Fruit fly (Drosophila melanogaster) whole organism, embryonic: Measurements from ENCODE around the gene Mtr3.
A peak's percentile ranks its signal among the peaks of the same experiment; 100 is the strongest.

Experiments used
- ATbp ChIP-seq: fragments of 200-800 bp; sonication (Bioruptor generic); optimal IDR thresholded peaks from 2 replicates; lab custom pipeline; 2017; ENCODE audit warnings: missing biosample characterization, mild to moderate bottlenecking, missing genetic modification characterization, missing genetic modification reagents
- Atf-2 ChIP-seq: fragments of 200-800 bp; sonication (Bioruptor generic); optimal IDR thresholded peaks from 2 replicates; lab custom pipeline; 2016; ENCODE audit warnings: missing biosample characterization, missing genetic modification characterization
- Atf6 ChIP-seq: fragments of 200-800 bp; sonication (Bioruptor generic); IDR thresholded peaks from 2 replicates; pipeline ENCODE4 v1.3.6; 2022; ENCODE audit warnings: missing biosample characterization, missing genetic modification characterization
- BtbVII ChIP-seq: fragments of 200-800 bp; sonication (Bioruptor generic); optimal IDR thresholded peaks from 3 replicates; lab custom pipeline; 2017; ENCODE audit warnings: missing biosample characterization, mild to moderate bottlenecking, missing genetic modification characterization
- C15 ChIP-seq: fragments of 200-800 bp; sonication (Bioruptor generic); IDR thresholded peaks from 3 replicates; pipeline ENCODE4 v1.3.6; 2022; ENCODE audit warnings: missing biosample characterization, missing genetic modification characterization
- CG10543 ChIP-seq: fragments of 200-800 bp; sonication (Bioruptor generic); optimal IDR thresholded peaks from 3 replicates; lab custom pipeline; 2017; ENCODE audit warnings: missing biosample characterization, mild to moderate bottlenecking, missing genetic modification characterization, moderate library complexity
- CG14014 ChIP-seq: fragments of 200-800 bp; sonication (Bioruptor generic); IDR thresholded peaks from 2 replicates; pipeline ENCODE4 v1.3.6; 2022; ENCODE audit warnings: missing biosample characterization, missing genetic modification characterization
- CG15011 ChIP-seq: fragments of 200-800 bp; sonication (Bioruptor generic); optimal IDR thresholded peaks from 3 replicates; lab custom pipeline; 2018; ENCODE audit warnings: missing biosample characterization, mild to moderate bottlenecking, missing genetic modification characterization
- CG15696 ChIP-seq: fragments of 200-800 bp; sonication (Bioruptor generic); optimal IDR thresholded peaks from 2 replicates; lab custom pipeline; 2019; ENCODE audit warnings: missing biosample characterization, mild to moderate bottlenecking, missing genetic modification characterization, moderate library complexity
- CG16863 ChIP-seq: fragments of 200-800 bp; sonication (Bioruptor generic); optimal IDR thresholded peaks from 3 replicates; lab custom pipeline; 2016; ENCODE audit warnings: missing biosample characterization, missing genetic modification characterization
- CG17328 ChIP-seq: fragments of 200-800 bp; sonication (Bioruptor generic); IDR thresholded peaks from 2 replicates; pipeline ENCODE4 v1.3.6; 2022; ENCODE audit warnings: missing biosample characterization, missing genetic modification characterization
- CG17829 ChIP-seq: fragments of 200-800 bp; optimal IDR thresholded peaks from 2 replicates; lab custom pipeline; 2019; ENCODE audit warnings: missing biosample characterization, mild to moderate bottlenecking, missing genetic modification characterization, moderate library complexity
- CG17912 ChIP-seq: fragments of 200-800 bp; sonication (Bioruptor generic); optimal IDR thresholded peaks from 2 replicates; lab custom pipeline; 2018; ENCODE audit warnings: missing biosample characterization, mild to moderate bottlenecking, missing genetic modification characterization
- CG2129 ChIP-seq: fragments of 200-800 bp; sonication (Bioruptor generic); IDR thresholded peaks from 2 replicates; pipeline ENCODE4 v1.3.6; 2022; ENCODE audit warnings: missing biosample characterization, missing genetic modification characterization; ENCODE audit not compliant: partially characterized antibody
- CG31388 ChIP-seq: fragments of 200-800 bp; sonication (Bioruptor generic); optimal IDR thresholded peaks from 2 replicates; lab custom pipeline; 2016; ENCODE audit warnings: missing biosample characterization, missing genetic modification characterization
- CG33213 ChIP-seq: fragments of 200-800 bp; sonication (Bioruptor generic); optimal IDR thresholded peaks from 3 replicates; lab custom pipeline; 2016; ENCODE audit warnings: missing biosample characterization, missing genetic modification characterization
- CG3407 ChIP-seq: fragments of 200-800 bp; sonication (Bioruptor generic); optimal IDR thresholded peaks from 2 replicates; lab custom pipeline; 2018; ENCODE audit warnings: missing biosample characterization, mild to moderate bottlenecking, missing genetic modification characterization
- CG43689 ChIP-seq: fragments of 200-800 bp; sonication (Bioruptor generic); IDR thresholded peaks from 2 replicates; pipeline ENCODE4 v1.3.6; 2022; ENCODE audit warnings: missing biosample characterization, missing genetic modification characterization
- CG6854 ChIP-seq: fragments of 200-800 bp; sonication (Bioruptor generic); optimal IDR thresholded peaks from 3 replicates; lab custom pipeline; 2017; ENCODE audit warnings: missing biosample characterization, mild to moderate bottlenecking, missing genetic modification characterization
- CG9609 ChIP-seq: fragments of 200-800 bp; sonication (Bioruptor generic); optimal IDR thresholded peaks from 3 replicates; lab custom pipeline; 2016; ENCODE audit warnings: missing biosample characterization, missing genetic modification characterization
- CrebB ChIP-seq: fragments of 200-800 bp; sonication (Bioruptor generic); optimal IDR thresholded peaks from 3 replicates; lab custom pipeline; 2018; ENCODE audit warnings: missing biosample characterization, mild to moderate bottlenecking, missing genetic modification characterization
- Deaf1 ChIP-seq: fragments of 200-800 bp; optimal IDR thresholded peaks from 3 replicates; lab custom pipeline; 2019; ENCODE audit warnings: missing biosample characterization, mild to moderate bottlenecking, missing genetic modification characterization, moderate library complexity
- Dip3 ChIP-seq: fragments of 200-800 bp; sonication (Bioruptor generic); optimal IDR thresholded peaks from 3 replicates; lab custom pipeline; 2016; ENCODE audit warnings: missing biosample characterization, missing genetic modification characterization
- Drgx ChIP-seq: fragments of 200-800 bp; sonication (Bioruptor generic); IDR thresholded peaks from 2 replicates; pipeline ENCODE4 v1.3.6; 2022; ENCODE audit warnings: missing biosample characterization, missing genetic modification characterization
- Elba2 ChIP-seq: fragments of 200-800 bp; sonication (Bioruptor generic); optimal IDR thresholded peaks from 3 replicates; lab custom pipeline; 2016; ENCODE audit warnings: missing biosample characterization, missing genetic modification characterization
- Hr39 ChIP-seq: fragments of >200 bp; optimal IDR thresholded peaks from 2 replicates; lab custom pipeline; 2017
- Hr51 ChIP-seq, 2 experiments: fragments of 200-800 bp; sonication (Bioruptor generic); optimal IDR thresholded peaks; 2 replicates in 1 of 2; 3 replicates in 1 of 2; lab custom pipeline; 2016 to 2018; ENCODE audit warnings: missing biosample characterization in 2 of 2, missing genetic modification characterization in 2 of 2, mild to moderate bottlenecking in 1 of 2, moderate library complexity in 1 of 2
- MTF-1 ChIP-seq: fragments of 200-800 bp; sonication (Bioruptor generic); optimal IDR thresholded peaks from 2 replicates; lab custom pipeline; 2018; ENCODE audit warnings: missing biosample characterization, mild to moderate bottlenecking, missing genetic modification characterization, borderline replicate concordance
- Mes4 ChIP-seq: fragments of 200-800 bp; sonication (Bioruptor generic); optimal IDR thresholded peaks from 2 replicates; lab custom pipeline; 2016; ENCODE audit warnings: missing biosample characterization, missing genetic modification characterization
- NC2α ChIP-seq: fragments of 200-800 bp; sonication (Bioruptor generic); optimal IDR thresholded peaks from 2 replicates; lab custom pipeline; 2016; ENCODE audit warnings: missing biosample characterization, missing genetic modification characterization
- Poxn ChIP-seq: fragments of 200-800 bp; sonication (Bioruptor generic); IDR thresholded peaks from 2 replicates; pipeline ENCODE4 v1.3.6; 2022; ENCODE audit warnings: missing biosample characterization, missing genetic modification characterization
- Sin3A ChIP-seq: fragments of >200 bp; optimal IDR thresholded peaks from 2 replicates; lab custom pipeline; 2018
- bcd ChIP-seq: fragments of 200-800 bp; sonication (Bioruptor generic); optimal IDR thresholded peaks from 2 replicates; lab custom pipeline; 2017; ENCODE audit warnings: missing biosample characterization, mild to moderate bottlenecking, missing genetic modification characterization
- bigmax ChIP-seq: fragments of 200-800 bp; sonication (Bioruptor generic); optimal IDR thresholded peaks from 2 replicates; lab custom pipeline; 2018; ENCODE audit warnings: missing biosample characterization, mild to moderate bottlenecking, missing genetic modification characterization
- cad ChIP-seq: fragments of >200 bp; optimal IDR thresholded peaks from 2 replicates; lab custom pipeline; 2017; ENCODE audit warnings: missing biosample characterization, missing genetic modification characterization
- ci ChIP-seq: fragments of 200-800 bp; sonication (Bioruptor generic); IDR thresholded peaks from 3 replicates; pipeline ENCODE4 v1.3.6; 2022; ENCODE audit warnings: missing biosample characterization, missing genetic modification characterization
- crp ChIP-seq, 2 experiments: fragments of 200-800 bp; sonication (Bioruptor generic); optimal IDR thresholded peaks; 2 replicates in 1 of 2; 3 replicates in 1 of 2; lab custom pipeline; 2017; ENCODE audit warnings: missing biosample characterization in 2 of 2, missing genetic modification characterization in 2 of 2, mild to moderate bottlenecking in 1 of 2, moderate library complexity in 1 of 2
- dm ChIP-seq: fragments of 200-800 bp; sonication (Bioruptor generic); optimal IDR thresholded peaks from 3 replicates; lab custom pipeline; 2016; ENCODE audit warnings: missing biosample characterization, missing genetic modification characterization
- dpn ChIP-seq, 2 experiments: fragments of 200-800 bp; sonication (Bioruptor generic); optimal IDR thresholded peaks; 3 replicates each; lab custom pipeline; 2016; ENCODE audit warnings: missing biosample characterization in 2 of 2, missing genetic modification characterization in 2 of 2
- gsb-n ChIP-seq: fragments of 200-800 bp; sonication (Bioruptor generic); optimal IDR thresholded peaks from 3 replicates; lab custom pipeline; 2018; ENCODE audit warnings: missing biosample characterization, mild to moderate bottlenecking, missing genetic modification characterization
- hth ChIP-seq: fragments of >200 bp; optimal IDR thresholded peaks from 2 replicates; lab custom pipeline; 2017; ENCODE audit warnings: inconsistent platforms
- jumu ChIP-seq: fragments of 200-800 bp; sonication (Bioruptor generic); optimal IDR thresholded peaks from 3 replicates; lab custom pipeline; 2016; ENCODE audit warnings: missing biosample characterization, missing genetic modification characterization
- lab ChIP-seq: fragments of 200-800 bp; sonication (Bioruptor generic); optimal IDR thresholded peaks from 3 replicates; lab custom pipeline; 2017; ENCODE audit warnings: missing biosample characterization, missing genetic modification characterization, mild to moderate bottlenecking, moderate library complexity, missing genetic modification reagents
- lilli ChIP-seq: fragments of 200-800 bp; sonication (Bioruptor generic); optimal IDR thresholded peaks from 3 replicates; lab custom pipeline; 2016; ENCODE audit warnings: missing biosample characterization, missing genetic modification characterization
- peb ChIP-seq: fragments of 200-800 bp; sonication (Bioruptor generic); IDR thresholded peaks from 2 replicates; pipeline ENCODE4 v1.3.6; 2022; ENCODE audit warnings: missing biosample characterization, missing genetic modification characterization
- pita ChIP-seq: fragments of 200-800 bp; sonication (Bioruptor generic); optimal IDR thresholded peaks from 2 replicates; lab custom pipeline; 2017; ENCODE audit warnings: missing biosample characterization, mild to moderate bottlenecking, missing genetic modification characterization
- pros ChIP-seq: fragments of 200-800 bp; sonication (Bioruptor generic); optimal IDR thresholded peaks from 3 replicates; lab custom pipeline; 2019; ENCODE audit warnings: missing biosample characterization, mild to moderate bottlenecking, missing genetic modification characterization, moderate library complexity
- pum ChIP-seq: fragments of 200-800 bp; sonication (Bioruptor generic); optimal IDR thresholded peaks from 2 replicates; lab custom pipeline; 2016; ENCODE audit warnings: missing biosample characterization, missing genetic modification characterization
- ranshi ChIP-seq: fragments of 200-800 bp; sonication (Bioruptor generic); IDR thresholded peaks from 2 replicates; pipeline ENCODE4 v1.3.6; 2022; ENCODE audit warnings: missing biosample characterization, missing genetic modification characterization
- sim ChIP-seq: fragments of 200-800 bp; sonication (Bioruptor generic); IDR thresholded peaks from 2 replicates; pipeline ENCODE4 v1.3.6; 2022; ENCODE audit warnings: missing biosample characterization, missing genetic modification characterization
- slbo ChIP-seq: fragments of 200-800 bp; sonication (Bioruptor generic); IDR thresholded peaks from 2 replicates; pipeline ENCODE4 v1.3.6; 2022; ENCODE audit warnings: missing biosample characterization, missing genetic modification characterization
- sqz ChIP-seq: fragments of 200-800 bp; sonication (Bioruptor generic); optimal IDR thresholded peaks from 3 replicates; lab custom pipeline; 2018; ENCODE audit warnings: missing biosample characterization, mild to moderate bottlenecking, missing genetic modification characterization
- tll ChIP-seq, 2 experiments: fragments of 200-800 bp in 1 of 2; fragments of >200 bp in 1 of 2; sonication (Bioruptor generic) in 1 of 2; optimal IDR thresholded peaks; 2 replicates each; lab custom pipeline; 2017 to 2019; ENCODE audit warnings: missing biosample characterization in 2 of 2, missing genetic modification characterization in 2 of 2, mild to moderate bottlenecking in 1 of 2, moderate library complexity in 1 of 2

The Mtr3 gene

dm6 chr3L:19910054-19910414 lies 3.5 kb downstream of the Mtr3 start, which contains the start of the genes Mi-2 and Prp3 (continued):
- TF ChIP-seq CG33213, result peak; percentile 56
- TF ChIP-seq CG17328 (GFP tag; lab: Robert Waterston, UW), result no peak
- peak; percentile 27 for TF ChIP-seq jumu
- TF ChIP-seq CG2129 (GFP tag; lab: Robert Waterston, UW), result no peak
- no peak for TF ChIP-seq pros
- TF ChIP-seq Atf-2 (GFP tag; lab: Kevin White, UChicago), result no peak
- TF ChIP-seq hth (lab: Kevin White, UChicago), result no peak
- no peak for TF ChIP-seq CG10543 (GFP tag; lab: Kevin White, UChicago)
- no peak for TF ChIP-seq sim (GFP tag; lab: Robert Waterston, UW)
- TF ChIP-seq bcd (GFP tag; lab: Kevin White, UChicago), result peak; percentile 7
- no peak for TF ChIP-seq CrebB (tag; lab: Kevin White, UChicago)
- TF ChIP-seq CG17829, result peak; percentile 27
- TF ChIP-seq peb, result no peak
- no peak for TF ChIP-seq CG31388
- no peak for TF ChIP-seq sqz (GFP tag; lab: Kevin White, UChicago)
- no peak for TF ChIP-seq lab (GFP tag; lab: Kevin White, UChicago)
- no peak for TF ChIP-seq ranshi (GFP tag; lab: Robert Waterston, UW)
- TF ChIP-seq gsb-n (tag; lab: Kevin White, UChicago), result no peak
- TF ChIP-seq slbo (GFP tag; lab: Robert Waterston, UW), result peak; percentile 23; the same call in 1 of the 2 replicates
- peak; percentile 7 for TF ChIP-seq Mes4 (GFP tag; lab: Kevin White, UChicago)
- peak in 1 of 2 experiments; percentile 17 for TF ChIP-seq dpn (GFP tag; optimal IDR thresholded peaks at IDR 0.05; lab: Kevin White, UChicago)
- no peak for TF ChIP-seq Elba2 (GFP tag; lab: Kevin White, UChicago)
- TF ChIP-seq CG14014 (GFP tag; lab: Robert Waterston, UW), result no peak
- peak; percentile 68 for TF ChIP-seq ci
- TF ChIP-seq CG16863 (GFP tag; lab: Kevin White, UChicago), result no peak
- TF ChIP-seq CG17912 (GFP tag; lab: Kevin White, UChicago), result peak; percentile 42
- peak in 1 of 2 experiments; percentile 11 for TF ChIP-seq tll (GFP tag; optimal IDR thresholded peaks at IDR 0.05; lab: Kevin White, UChicago)
- no peak for TF ChIP-seq Deaf1 (tag; lab: Kevin White, UChicago)
- TF ChIP-seq bigmax (GFP tag; lab: Kevin White, UChicago), result no peak
- no peak for TF ChIP-seq Atf6 (GFP tag; lab: Robert Waterston, UW)
- TF ChIP-seq pita (GFP tag; lab: Kevin White, UChicago), result no peak
- TF ChIP-seq CG3407 (GFP tag; lab: Kevin White, UChicago), result peak; percentile 3
- no peak for TF ChIP-seq NC2α (GFP tag; lab: Kevin White, UChicago)
- TF ChIP-seq CG43689, result no peak
- no peak for TF ChIP-seq C15 (GFP tag; lab: Robert Waterston, UW)
- no peak for TF ChIP-seq ATbp (GFP tag; lab: Kevin White, UChicago)
- TF ChIP-seq CG15696 (tag; lab: Kevin White, UChicago), result no peak
- no peak for TF ChIP-seq CG6854 (GFP tag; lab: Kevin White, UChicago)
- TF ChIP-seq Poxn (GFP tag; lab: Robert Waterston, UW), result no peak
- no peak for TF ChIP-seq pum (GFP tag; lab: Kevin White, UChicago)
- TF ChIP-seq Sin3A (lab: Kevin White, UChicago), result peak; percentile 64
- peak; percentile 81 for TF ChIP-seq dm (GFP tag; lab: Kevin White, UChicago)
- TF ChIP-seq CG15011, result no peak
- TF ChIP-seq BtbVII, result no peak
- no peak for TF ChIP-seq Dip3 (GFP tag; lab: Kevin White, UChicago)
- TF ChIP-seq lilli (GFP tag; lab: Kevin White, UChicago), result peak; percentile 6
- TF ChIP-seq cad (GFP tag; lab: Kevin White, UChicago), result no peak
- peak in 1 of 2 experiments; percentile 26 for TF ChIP-seq crp (GFP tag; optimal IDR thresholded peaks at IDR 0.05; lab: Kevin White, UChicago)
- TF ChIP-seq Hr39 (lab: Kevin White, UChicago), result no peak
- TF ChIP-seq CG9609 (GFP tag; lab: Kevin White, UChicago), result no peak
- TF ChIP-seq Drgx, result no peak
- no peak for TF ChIP-seq Hr51 (GFP tag; optimal IDR thresholded peaks at IDR 0.05; lab: Kevin White, UChicago)
- no peak for TF ChIP-seq MTF-1
